Fruit fly (Drosophila melanogaster): Measurements from ENCODE around the gene CG17380.

- TF ChIP-seq Mnt (GFP tag; optimal IDR thresholded peaks at IDR 0.05) (no peak), bab1 (GFP tag; optimal IDR thresholded peaks at IDR 0.05) (no peak), kay (GFP tag; ENCODE audit: borderline replicate concordance) (no peak), CG7101 (tag; optimal IDR thresholded peaks at IDR 0.05) (no peak), Clk (GFP tag; optimal IDR thresholded peaks at IDR 0.05) (no peak), Hr96 (GFP tag; optimal IDR thresholded peaks at IDR 0.05) (no peak), CG12768 (GFP tag; optimal IDR thresholded peaks at IDR 0.05) (no peak), toe (GFP tag; optimal IDR thresholded peaks at IDR 0.05) (no peak), cnc (optimal IDR thresholded peaks at IDR 0.05) (no peak)
These were observed at the start of gene CG17380 for dm6 chr3R:23403628-23404027.

Measured in whole organism, adult.